Fruit fly (Drosophila melanogaster): Measurements from ENCODE around the gene CG40298.

DNA sequence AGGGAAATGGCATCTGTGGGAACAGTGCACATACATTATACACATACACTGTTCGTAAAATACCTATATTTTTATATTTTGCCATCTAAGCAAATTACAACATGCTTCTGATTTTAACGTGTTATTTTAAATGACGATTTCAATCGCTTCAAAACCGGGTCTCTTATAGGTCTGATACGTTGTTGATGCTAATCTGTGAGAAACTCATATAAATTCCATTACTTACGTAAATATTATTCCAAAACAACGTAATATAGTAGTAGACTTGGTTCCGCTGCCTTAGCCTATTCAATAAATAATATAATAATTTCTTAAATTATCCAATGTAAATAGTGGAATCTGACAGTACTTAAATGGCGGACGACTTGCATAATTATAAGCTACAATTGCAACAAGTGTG lies 11.9 kb upstream of the CG40298 start, which contains the start of gene Spf30:
- no peak for TF ChIP-seq CG8478 (optimal IDR thresholded peaks at IDR 0.05)
- TF ChIP-seq CTCF (optimal IDR thresholded peaks at IDR 0.05): no peak

Data from S2 (cell line).